Fruit fly (Drosophila melanogaster) Kc167 (cell line): ENCODE results near the gene CG42397.

Experiments used
- Myc ChIP-seq: fragments of >200 bp; optimal IDR thresholded peaks from 2 replicates; lab custom pipeline; 2017; ENCODE audit warnings: missing external identifiers
- Sin3A ChIP-seq: fragments of >200 bp; optimal IDR thresholded peaks from 2 replicates; lab custom pipeline; 2018; ENCODE audit warnings: missing external identifiers
- psq ChIP-seq: fragments of >200 bp; optimal IDR thresholded peaks from 2 replicates; lab custom pipeline; 2017; ENCODE audit warnings: missing external identifiers

- TF ChIP-seq psq (lab: Kevin White, UChicago) (no peak), Myc (lab: Kevin White, UChicago) (no peak), Sin3A (no peak)
These were observed 42.0 kb downstream of the CG42397 start for dm6 chr3L:11931619-11932018.
